Worm (Caenorhabditis elegans) whole organism, young adult: ENCODE measurements around the gene ZC506.1.

Experiments used
- attf-5 ChIP-seq: fragments of 200-800 bp; sonication (Bioruptor generic); optimal IDR thresholded peaks from 2 replicates; lab custom pipeline; 2018; ENCODE audit warnings: mild to moderate bottlenecking, missing genetic modification characterization, missing compliant biosample characterization
- bed-1 ChIP-seq: fragments of 200-800 bp; sonication (Bioruptor generic); IDR thresholded peaks from 2 replicates; pipeline ENCODE4 v1.3.6; 2022; ENCODE audit warnings: missing genetic modification reagents, missing genetic modification characterization, missing compliant biosample characterization
- bed-2 ChIP-seq: fragments of 200-800 bp; sonication (Bioruptor generic); IDR thresholded peaks from 2 replicates; pipeline ENCODE4 v1.3.6; 2022; ENCODE audit warnings: missing genetic modification reagents, missing genetic modification characterization, missing compliant biosample characterization
- him-1 ChIP-seq: sonication (generic microtip); optimal IDR thresholded peaks from 2 replicates; lab custom pipeline; 2016; ENCODE audit warnings: missing genotype, missing genetic modification reagents, missing genetic modification characterization, missing compliant biosample characterization
- pha-4 ChIP-seq: fragments of 150-350 bp; sonication (generic microtip); optimal IDR thresholded peaks from 2 replicates; lab custom pipeline; 2014; ENCODE audit warnings: missing biosample characterization, missing genetic modification reagents, missing genetic modification characterization
- rcor-1 ChIP-seq: fragments of 200-800 bp; sonication (Bioruptor generic); IDR thresholded peaks from 2 replicates; pipeline ENCODE4 v1.3.6; 2022; ENCODE audit warnings: missing genetic modification reagents, missing genetic modification characterization, missing compliant biosample characterization
- sptf-2 ChIP-seq: fragments of 200-800 bp; sonication (Bioruptor generic); optimal IDR thresholded peaks from 2 replicates; lab custom pipeline; 2018; ENCODE audit warnings: mild to moderate bottlenecking, missing genetic modification characterization, missing compliant biosample characterization
- tbp1 ChIP-seq: fragments of 200-800 bp; sonication (Bioruptor generic); optimal IDR thresholded peaks from 2 replicates; lab custom pipeline; 2018; ENCODE audit warnings: mild to moderate bottlenecking, missing genetic modification characterization, missing compliant biosample characterization
- xnd-1 ChIP-seq: sonication (generic microtip); optimal IDR thresholded peaks from 2 replicates; lab custom pipeline; 2016; ENCODE audit warnings: missing genotype, missing genetic modification reagents, missing genetic modification characterization, missing compliant biosample characterization

ce11 chrX:9957449-9957848 is 1.3 kb upstream of the ZC506.1 start:
- TF ChIP-seq pha-4 (tag; lab: Kevin White, UChicago) (no peak), attf-5 (GFP tag; lab: Kevin White, UChicago) (no peak), sptf-2 (GFP tag; lab: Kevin White, UChicago) (no peak), bed-1 (GFP tag; lab: Robert Waterston, UW) (no peak), him-1 (tag; lab: Kevin White, UChicago) (no peak), tbp1 (GFP tag; lab: Kevin White, UChicago) (no peak), xnd-1 (no peak), bed-2 (GFP tag; lab: Robert Waterston, UW) (no peak), rcor-1 (no peak)
